Fruit fly (Drosophila melanogaster) whole organism, embryonic: Measurements from ENCODE around the gene Rab23.

Experiments
- Antp ChIP-seq: fragments of 200-800 bp; sonication (Bioruptor generic); optimal IDR thresholded peaks from 3 replicates; lab custom pipeline; 2016; ENCODE audit warnings: missing biosample characterization, missing genetic modification characterization
- Atf-2 ChIP-seq: fragments of 200-800 bp; sonication (Bioruptor generic); optimal IDR thresholded peaks from 2 replicates; lab custom pipeline; 2016; ENCODE audit warnings: missing biosample characterization, missing genetic modification characterization
- Bgb ChIP-seq: fragments of 200-800 bp; sonication (Bioruptor generic); IDR thresholded peaks from 2 replicates; pipeline ENCODE4 v1.3.6; 2022; ENCODE audit warnings: missing biosample characterization, missing genetic modification characterization; ENCODE audit not compliant: partially characterized antibody
- CG10431 ChIP-seq: fragments of 200-800 bp; sonication (Bioruptor generic); optimal IDR thresholded peaks from 3 replicates; lab custom pipeline; 2018; ENCODE audit warnings: missing biosample characterization, mild to moderate bottlenecking, missing genetic modification characterization
- CG12071 ChIP-seq: fragments of 200-800 bp; sonication (Bioruptor generic); optimal IDR thresholded peaks from 3 replicates; lab custom pipeline; 2018; ENCODE audit warnings: missing biosample characterization, mild to moderate bottlenecking, missing genetic modification characterization
- CG16863 ChIP-seq: fragments of 200-800 bp; sonication (Bioruptor generic); optimal IDR thresholded peaks from 3 replicates; lab custom pipeline; 2016; ENCODE audit warnings: missing biosample characterization, missing genetic modification characterization
- CG1792 ChIP-seq: fragments of 200-800 bp; sonication (Bioruptor generic); optimal IDR thresholded peaks from 2 replicates; lab custom pipeline; 2016; ENCODE audit warnings: missing biosample characterization, missing genetic modification characterization
- CG18476 ChIP-seq: fragments of 200-800 bp; sonication (Bioruptor generic); optimal IDR thresholded peaks from 2 replicates; lab custom pipeline; 2016; ENCODE audit warnings: missing biosample characterization, mild to moderate bottlenecking, missing genetic modification characterization
- CG2116 ChIP-seq: fragments of 200-800 bp; sonication (Bioruptor generic); optimal IDR thresholded peaks from 3 replicates; lab custom pipeline; 2018; ENCODE audit warnings: missing biosample characterization, mild to moderate bottlenecking, missing genetic modification characterization
- CG2129 ChIP-seq: fragments of 200-800 bp; sonication (Bioruptor generic); IDR thresholded peaks from 2 replicates; pipeline ENCODE4 v1.3.6; 2022; ENCODE audit warnings: missing biosample characterization, missing genetic modification characterization; ENCODE audit not compliant: partially characterized antibody
- CG2202 ChIP-seq: fragments of 200-800 bp; sonication (Bioruptor generic); optimal IDR thresholded peaks from 2 replicates; lab custom pipeline; 2018; ENCODE audit warnings: missing biosample characterization, mild to moderate bottlenecking, missing genetic modification characterization
- CG2875 ChIP-seq: fragments of 200-800 bp; sonication (Bioruptor generic); optimal IDR thresholded peaks from 2 replicates; lab custom pipeline; 2017; ENCODE audit warnings: missing biosample characterization, mild to moderate bottlenecking, missing genetic modification characterization, missing genetic modification reagents
- CG6654 ChIP-seq: fragments of 200-800 bp; sonication (Bioruptor generic); optimal IDR thresholded peaks from 2 replicates; lab custom pipeline; 2017; ENCODE audit warnings: missing biosample characterization, mild to moderate bottlenecking, missing genetic modification characterization
- CG6854 ChIP-seq: fragments of 200-800 bp; sonication (Bioruptor generic); optimal IDR thresholded peaks from 3 replicates; lab custom pipeline; 2017; ENCODE audit warnings: missing biosample characterization, mild to moderate bottlenecking, missing genetic modification characterization
- CG7357 ChIP-seq: fragments of 200-800 bp; sonication (Bioruptor generic); IDR thresholded peaks from 3 replicates; pipeline ENCODE4 v1.3.6; 2022; ENCODE audit warnings: missing biosample characterization, missing genetic modification characterization
- CG7839 ChIP-seq: fragments of 200-800 bp; sonication (Bioruptor generic); optimal IDR thresholded peaks from 3 replicates; lab custom pipeline; 2018; ENCODE audit warnings: missing biosample characterization, mild to moderate bottlenecking, missing genetic modification characterization, moderate library complexity
- CG8281 ChIP-seq: fragments of 200-800 bp; sonication (Bioruptor generic); optimal IDR thresholded peaks from 2 replicates; lab custom pipeline; 2018; ENCODE audit warnings: missing biosample characterization, mild to moderate bottlenecking, missing genetic modification characterization, moderate library complexity
- CG8388 ChIP-seq: fragments of 200-800 bp; sonication (Bioruptor generic); optimal IDR thresholded peaks from 2 replicates; lab custom pipeline; 2019; ENCODE audit warnings: missing biosample characterization, mild to moderate bottlenecking, missing genetic modification characterization, moderate library complexity
- CG9727 ChIP-seq: fragments of 200-800 bp; sonication (Bioruptor generic); optimal IDR thresholded peaks from 3 replicates; lab custom pipeline; 2017; ENCODE audit warnings: missing biosample characterization, mild to moderate bottlenecking, missing genetic modification characterization
- CHES-1-like ChIP-seq: fragments of 200-800 bp; sonication (Bioruptor generic); optimal IDR thresholded peaks from 2 replicates; lab custom pipeline; 2016; ENCODE audit warnings: missing biosample characterization, missing genetic modification characterization
- D19A ChIP-seq: fragments of 200-800 bp; optimal IDR thresholded peaks from 3 replicates; lab custom pipeline; 2019; ENCODE audit warnings: missing biosample characterization, mild to moderate bottlenecking, missing genetic modification characterization, moderate library complexity
- Doc2 ChIP-seq: fragments of 200-800 bp; sonication (Bioruptor generic); IDR thresholded peaks from 2 replicates; pipeline ENCODE4 v1.3.6; 2022; ENCODE audit warnings: missing biosample characterization, missing genetic modification characterization
- Ets97D ChIP-seq: fragments of 200-800 bp; sonication (Bioruptor generic); optimal IDR thresholded peaks from 3 replicates; lab custom pipeline; 2016; ENCODE audit warnings: missing biosample characterization, missing genetic modification characterization
- HLHmδ ChIP-seq: fragments of 200-800 bp; sonication (Bioruptor generic); optimal IDR thresholded peaks from 2 replicates; lab custom pipeline; 2018; ENCODE audit warnings: missing biosample characterization, mild to moderate bottlenecking, missing genetic modification characterization, moderate library complexity
- Hr3 ChIP-seq: fragments of 200-800 bp; sonication (Bioruptor generic); optimal IDR thresholded peaks from 3 replicates; lab custom pipeline; 2016; ENCODE audit warnings: missing biosample characterization, missing genetic modification characterization
- Hr51 ChIP-seq, 2 experiments: fragments of 200-800 bp; sonication (Bioruptor generic); optimal IDR thresholded peaks; 2 replicates in 1 of 2; 3 replicates in 1 of 2; lab custom pipeline; 2016 to 2018; ENCODE audit warnings: missing biosample characterization in 2 of 2, missing genetic modification characterization in 2 of 2, mild to moderate bottlenecking in 1 of 2, moderate library complexity in 1 of 2
- Hr78 ChIP-seq, 2 experiments: fragments of 200-800 bp in 1 of 2; fragments of >200 bp in 1 of 2; sonication (Bioruptor generic) in 1 of 2; optimal IDR thresholded peaks; 2 replicates each; lab custom pipeline; 2017 to 2019; ENCODE audit warnings: missing biosample characterization in 2 of 2, missing genetic modification characterization in 2 of 2, mild to moderate bottlenecking in 1 of 2, moderate library complexity in 1 of 2
- Jarid2 ChIP-seq: fragments of 200-800 bp; sonication (Bioruptor generic); optimal IDR thresholded peaks from 3 replicates; lab custom pipeline; 2017; ENCODE audit warnings: mild to moderate bottlenecking, missing biosample characterization, missing genetic modification reagents, missing genetic modification characterization
- MESR4 ChIP-seq: fragments of 200-800 bp; sonication (Bioruptor generic); optimal IDR thresholded peaks from 2 replicates; lab custom pipeline; 2018; ENCODE audit warnings: missing biosample characterization, mild to moderate bottlenecking, missing genetic modification characterization, moderate library complexity
- Max ChIP-seq: fragments of 200-800 bp; sonication (Bioruptor generic); optimal IDR thresholded peaks from 2 replicates; lab custom pipeline; 2016; ENCODE audit warnings: missing biosample characterization, mild to moderate bottlenecking, missing genetic modification characterization
- Poxn ChIP-seq: fragments of 200-800 bp; sonication (Bioruptor generic); IDR thresholded peaks from 2 replicates; pipeline ENCODE4 v1.3.6; 2022; ENCODE audit warnings: missing biosample characterization, missing genetic modification characterization
- Vsx1 ChIP-seq: fragments of 200-800 bp; sonication (Bioruptor generic); optimal IDR thresholded peaks from 2 replicates; lab custom pipeline; 2017; ENCODE audit warnings: missing biosample characterization, mild to moderate bottlenecking, missing genetic modification characterization, missing genetic modification reagents
- bab2 ChIP-seq: fragments of 200-800 bp; sonication (Bioruptor generic); optimal IDR thresholded peaks from 2 replicates; lab custom pipeline; 2016; ENCODE audit warnings: missing biosample characterization, missing genetic modification characterization
- caup ChIP-seq: fragments of 200-800 bp; sonication (Bioruptor generic); optimal IDR thresholded peaks from 3 replicates; lab custom pipeline; 2017; ENCODE audit warnings: missing biosample characterization, mild to moderate bottlenecking, missing genetic modification characterization, moderate library complexity; ENCODE audit not compliant: severe bottlenecking
- croc ChIP-seq: fragments of 200-800 bp; sonication (Bioruptor generic); conservative IDR thresholded peaks from 3 replicates; pipeline ENCODE4 v1.3.6; 2022; ENCODE audit warnings: missing biosample characterization, missing genetic modification characterization
- ftz-f1 ChIP-seq: fragments of 200-800 bp; sonication (Bioruptor generic); optimal IDR thresholded peaks from 2 replicates; lab custom pipeline; 2016; ENCODE audit warnings: missing biosample characterization, missing genetic modification characterization
- gce ChIP-seq: fragments of 200-800 bp; sonication (Bioruptor generic); IDR thresholded peaks from 3 replicates; pipeline ENCODE4 v1.3.6; 2022; ENCODE audit warnings: missing biosample characterization, missing genetic modification characterization
- gfzf ChIP-seq: fragments of 200-800 bp; sonication (Bioruptor generic); optimal IDR thresholded peaks from 2 replicates; lab custom pipeline; 2016; ENCODE audit warnings: missing biosample characterization, mild to moderate bottlenecking, missing genetic modification characterization, moderate library complexity
- lbe ChIP-seq: fragments of 200-800 bp; sonication (Bioruptor generic); optimal IDR thresholded peaks from 2 replicates; lab custom pipeline; 2016; ENCODE audit warnings: missing biosample characterization, mild to moderate bottlenecking, missing genetic modification characterization
- maf-S ChIP-seq: fragments of 200-800 bp; sonication (Bioruptor generic); optimal IDR thresholded peaks from 2 replicates; lab custom pipeline; 2016; ENCODE audit warnings: missing biosample characterization, missing genetic modification characterization
- onecut ChIP-seq: fragments of 200-800 bp; sonication (Bioruptor generic); IDR thresholded peaks from 2 replicates; pipeline ENCODE4 v1.3.6; 2022; ENCODE audit warnings: missing biosample characterization, missing genetic modification characterization
- org-1 ChIP-seq: fragments of 200-800 bp; sonication (Bioruptor generic); optimal IDR thresholded peaks from 2 replicates; lab custom pipeline; 2017; ENCODE audit warnings: missing biosample characterization, missing genetic modification characterization
- pros ChIP-seq: fragments of 200-800 bp; sonication (Bioruptor generic); optimal IDR thresholded peaks from 3 replicates; lab custom pipeline; 2019; ENCODE audit warnings: missing biosample characterization, mild to moderate bottlenecking, missing genetic modification characterization, moderate library complexity
- run ChIP-seq: fragments of 200-800 bp; sonication (Bioruptor generic); optimal IDR thresholded peaks from 3 replicates; lab custom pipeline; 2018; ENCODE audit warnings: missing biosample characterization, mild to moderate bottlenecking, missing genetic modification characterization
- sr ChIP-seq: fragments of 200-800 bp; sonication (Bioruptor generic); IDR thresholded peaks from 3 replicates; pipeline ENCODE4 v1.3.6; 2022; ENCODE audit warnings: missing biosample characterization, missing genetic modification characterization
- tin ChIP-seq: fragments of 200-800 bp; sonication (Bioruptor generic); optimal IDR thresholded peaks from 3 replicates; lab custom pipeline; 2016; ENCODE audit warnings: missing biosample characterization, missing genetic modification characterization
- tll ChIP-seq, 2 experiments: fragments of 200-800 bp in 1 of 2; fragments of >200 bp in 1 of 2; sonication (Bioruptor generic) in 1 of 2; optimal IDR thresholded peaks; 2 replicates each; lab custom pipeline; 2017 to 2019; ENCODE audit warnings: missing biosample characterization in 2 of 2, missing genetic modification characterization in 2 of 2, mild to moderate bottlenecking in 1 of 2, moderate library complexity in 1 of 2
- usp ChIP-seq: fragments of >200 bp; optimal IDR thresholded peaks from 2 replicates; lab custom pipeline; 2017; ENCODE audit warnings: missing biosample characterization, missing genetic modification characterization
- zfh1 ChIP-seq: fragments of 200-800 bp; sonication (Bioruptor generic); IDR thresholded peaks from 3 replicates; pipeline ENCODE4 v1.3.6; 2022; ENCODE audit warnings: missing biosample characterization, missing genetic modification characterization

Rab23 gene

dm6 chr3R:5654692-5655181 lies 30.5 kb downstream of the Rab23 start, which contains the start of the genes elm and MED27 (continued):
- TF ChIP-seq CG10431 (GFP tag; lab: Kevin White, UChicago): peak; percentile 55
- peak; percentile 89 for TF ChIP-seq maf-S (GFP tag; lab: Kevin White, UChicago)
- TF ChIP-seq CG12071 (GFP tag; lab: Kevin White, UChicago): peak; percentile 15
- TF ChIP-seq Antp (GFP tag; lab: Kevin White, UChicago): peak; percentile 88
- TF ChIP-seq Hr51 (GFP tag; optimal IDR thresholded peaks at IDR 0.05; lab: Kevin White, UChicago): peak; percentile 88 to 92
- TF ChIP-seq pros: peak; percentile 16
- TF ChIP-seq run: peak; percentile 48
- peak; percentile 71 for TF ChIP-seq onecut (GFP tag; lab: Robert Waterston, UW)
- peak; percentile 96 for TF ChIP-seq MESR4 (GFP tag; lab: Kevin White, UChicago)
- TF ChIP-seq usp (GFP tag; lab: Kevin White, UChicago): no peak
- peak; percentile 87 for TF ChIP-seq CG16863
- peak; percentile 78; the same call in 2 of the 3 replicates for TF ChIP-seq gce (GFP tag; lab: Robert Waterston, UW)
- peak; percentile 86 for TF ChIP-seq CG2202 (tag; lab: Kevin White, UChicago)
- TF ChIP-seq sr (GFP tag; lab: Robert Waterston, UW): no peak
- TF ChIP-seq Poxn (GFP tag; lab: Robert Waterston, UW): peak; percentile 69; the same call in 1 of the 2 replicates
- peak; percentile 97 for TF ChIP-seq CG2129 (GFP tag; lab: Robert Waterston, UW)
- peak; percentile 73 for TF ChIP-seq CG1792 (GFP tag; lab: Kevin White, UChicago)
- TF ChIP-seq Ets97D: peak; percentile 91
- peak; percentile 92 for TF ChIP-seq CG2116 (GFP tag; lab: Kevin White, UChicago)
- no peak for TF ChIP-seq Vsx1 (GFP tag; lab: Kevin White, UChicago)
- TF ChIP-seq caup: peak; percentile 87
- peak; percentile 87 for TF ChIP-seq CG7357 (GFP tag; lab: Robert Waterston, UW)
- peak; percentile 41 to 83 for TF ChIP-seq tll (GFP tag; optimal IDR thresholded peaks at IDR 0.05; lab: Kevin White, UChicago)
- peak; percentile 94 for TF ChIP-seq CHES-1-like (GFP tag; lab: Kevin White, UChicago)
- peak; percentile 61 for TF ChIP-seq CG6854 (GFP tag; lab: Kevin White, UChicago)
- TF ChIP-seq lbe (GFP tag; lab: Kevin White, UChicago): peak; percentile 89
- TF ChIP-seq Max (GFP tag; lab: Kevin White, UChicago): peak; percentile 96
- peak; percentile 86 for TF ChIP-seq Bgb (GFP tag; lab: Robert Waterston, UW)
- peak; percentile 92 for TF ChIP-seq CG18476
- TF ChIP-seq gfzf (GFP tag; lab: Kevin White, UChicago): peak; percentile 89
- peak; percentile 95 for TF ChIP-seq Hr3 (GFP tag; lab: Kevin White, UChicago)
- peak; percentile 61 for TF ChIP-seq org-1 (GFP tag; lab: Kevin White, UChicago)
- TF ChIP-seq CG9727 (GFP tag; lab: Kevin White, UChicago): peak; percentile 94
- TF ChIP-seq CG6654: peak; percentile 61
- TF ChIP-seq CG7839 (tag; lab: Kevin White, UChicago): peak; percentile 90
- TF ChIP-seq zfh1: peak; percentile 94
- peak; percentile 90 for TF ChIP-seq croc (GFP tag; lab: Robert Waterston, UW)
- TF ChIP-seq Doc2 (GFP tag; lab: Robert Waterston, UW): peak; percentile 72
- TF ChIP-seq Hr78 (GFP tag; optimal IDR thresholded peaks at IDR 0.05; lab: Kevin White, UChicago): no peak
- peak; percentile 96 for TF ChIP-seq tin (GFP tag; lab: Kevin White, UChicago)
- peak; percentile 88 for TF ChIP-seq CG8388
- peak; percentile 96 for TF ChIP-seq bab2 (GFP tag; lab: Kevin White, UChicago)
- peak; percentile 69 for TF ChIP-seq CG8281 (tag; lab: Kevin White, UChicago)
- peak; percentile 70 for TF ChIP-seq Jarid2
- peak; percentile 85 for TF ChIP-seq ftz-f1
- peak; percentile 94 for TF ChIP-seq HLHmδ (GFP tag; lab: Kevin White, UChicago)
- peak; percentile 81 for TF ChIP-seq D19A (tag; lab: Kevin White, UChicago)
- peak; percentile 92 for TF ChIP-seq Atf-2 (GFP tag; lab: Kevin White, UChicago)
- TF ChIP-seq CG2875 (GFP tag; lab: Kevin White, UChicago): peak; percentile 81
